Worm (Caenorhabditis elegans): Measurements from ENCODE around the gene ztf-31.
A peak's percentile ranks its signal among the peaks of the same experiment; 100 is the strongest.

Gene ztf-31

ce11 chrIII:7221103-7221502, 20.1 kb upstream of the ztf-31 start (continued):
- TF ChIP-seq attf-3 (GFP tag; conservative IDR thresholded peaks at IDR 0.05), result no peak
- no peak for TF ChIP-seq egrh-3 (GFP tag; IDR thresholded peaks at IDR 0.05)
- TF ChIP-seq madf-3 (GFP tag; IDR thresholded peaks at IDR 0.05), result no peak
- TF ChIP-seq lir-1 (GFP tag; conservative IDR thresholded peaks at IDR 0.05), result no peak
- no peak for TF ChIP-seq ama-1 (optimal IDR thresholded peaks at IDR 0.05)
- no peak for TF ChIP-seq ama-1 (GFP tag; optimal IDR thresholded peaks at IDR 0.05)
- no peak for TF ChIP-seq hmg-20 (GFP tag; IDR thresholded peaks at IDR 0.05)
- no peak for TF ChIP-seq ets-4 (GFP tag; optimal IDR thresholded peaks at IDR 0.05)
- TF ChIP-seq let-526 (GFP tag; IDR thresholded peaks at IDR 0.05), result no peak
- TF ChIP-seq zim-3 (tag; optimal IDR thresholded peaks at IDR 0.05), result no peak
- peak; percentile 28 for TF ChIP-seq madf-8 (GFP tag; conservative IDR thresholded peaks at IDR 0.05)
- no peak for TF ChIP-seq ztf-26 (tag; optimal IDR thresholded peaks at IDR 0.05)
- no peak for TF ChIP-seq sptf-2 (GFP tag; optimal IDR thresholded peaks at IDR 0.05)
- TF ChIP-seq fkh-3 (tag; optimal IDR thresholded peaks at IDR 0.05), result no peak
- TF ChIP-seq tbp1 (GFP tag; optimal IDR thresholded peaks at IDR 0.05), result no peak
- TF ChIP-seq B0261.1 (tag; optimal IDR thresholded peaks at IDR 0.05), result no peak
- TF ChIP-seq ztf-22 (GFP tag; optimal IDR thresholded peaks at IDR 0.05), result no peak
- TF ChIP-seq rec-8 (tag; optimal IDR thresholded peaks at IDR 0.05), result no peak
- TF ChIP-seq nhr-90 (tag; optimal IDR thresholded peaks at IDR 0.05), result no peak
- TF ChIP-seq C17E4.6 (GFP tag; IDR thresholded peaks at IDR 0.05), result no peak
- no peak for TF ChIP-seq Y79H2A.3 (GFP tag; conservative IDR thresholded peaks at IDR 0.05)

- no peak for TF ChIP-seq ceh-91 (GFP tag; IDR thresholded peaks at IDR 0.05)
- no peak for TF ChIP-seq dox-1 (GFP tag; IDR thresholded peaks at IDR 0.05)
These were observed 18.1 kb upstream of the ztf-31 start, which contains the start of gene der-2 for ce11 chrIII:7223029-7223428. der-2 (minus strand) TSS chrIII:7223129.

- no peak for TF ChIP-seq ceh-58 (GFP tag; IDR thresholded peaks at IDR 0.05)
These were observed 14.6 kb upstream of the ztf-31 start, which contains the start of gene hsp-75 for ce11 chrIII:7226607-7227006. hsp-75 (minus strand) TSS chrIII:7226707.

ce11 chrIII:7229687-7230086, 11.5 kb upstream of the ztf-31 start, which contains the start of gene R151.8:
R151.8 (minus strand) TSS chrIII:7229787.
- no peak for TF ChIP-seq lin-40 (tag; optimal IDR thresholded peaks at IDR 0.05)
- no peak for TF ChIP-seq F37B4.10 (GFP tag; IDR thresholded peaks at IDR 0.05)
- TF ChIP-seq F10E7.11 (tag; optimal IDR thresholded peaks at IDR 0.05), result no peak
- no peak for TF ChIP-seq C17E4.6 (GFP tag; IDR thresholded peaks at IDR 0.05)
- no peak for TF ChIP-seq B0035.1 (tag; optimal IDR thresholded peaks at IDR 0.05)
- TF ChIP-seq B0336.3 (GFP tag; IDR thresholded peaks at IDR 0.05), result no peak
- TF ChIP-seq let-526 (GFP tag; IDR thresholded peaks at IDR 0.05), result no peak
- TF ChIP-seq egrh-3 (GFP tag; IDR thresholded peaks at IDR 0.05), result no peak
- TF ChIP-seq snpc-1.3 (tag; optimal IDR thresholded peaks at IDR 0.05; ENCODE audit: insufficient read depth), result no peak
- TF ChIP-seq F33H1.4 (GFP tag; IDR thresholded peaks at IDR 0.05), result no peak
- no peak for TF ChIP-seq lir-1 (GFP tag; conservative IDR thresholded peaks at IDR 0.05)
- TF ChIP-seq F52B5.7 (tag; optimal IDR thresholded peaks at IDR 0.05), result no peak
- no peak for TF ChIP-seq dpff-1 (tag; optimal IDR thresholded peaks at IDR 0.05)
- no peak for TF ChIP-seq Y56A3A.18 (GFP tag; IDR thresholded peaks at IDR 0.05)
- TF ChIP-seq him-1 (tag; optimal IDR thresholded peaks at IDR 0.05), result no peak
- no peak for TF ChIP-seq sdz-38 (tag; optimal IDR thresholded peaks at IDR 0.05)
- no peak for TF ChIP-seq lsy-27 (tag; optimal IDR thresholded peaks at IDR 0.05; ENCODE audit: borderline replicate concordance, insufficient read depth)

Measured in whole organism, young adult.